Fruit fly (Drosophila melanogaster): ENCODE measurements around the gene CG14778.

- TF ChIP-seq CG11617 (GFP tag; optimal IDR thresholded peaks at IDR 0.05), result no peak
- TF ChIP-seq CG1620 (GFP tag; optimal IDR thresholded peaks at IDR 0.05), result no peak
These were observed 10.3 kb upstream of the CG14778 start, which contains the start of gene CG14785 for dm6 chrX:1456954-1457353.
